Worm (Caenorhabditis elegans) whole organism, early embryonic: ENCODE results near the gene slc-25A26.

Source experiments
- ceh-36 ChIP-seq: sonication (generic microtip); optimal IDR thresholded peaks from 2 replicates; lab custom pipeline; 2016; ENCODE audit warnings: missing genetic modification characterization, inconsistent platforms, missing compliant biosample characterization
- scrt-1 ChIP-seq: fragments of 200-800 bp; sonication (Bioruptor generic); IDR thresholded peaks from 2 replicates; pipeline ENCODE4 v1.3.6; 2022; ENCODE audit warnings: missing genetic modification characterization, missing compliant biosample characterization

- TF ChIP-seq ceh-36: no peak
- TF ChIP-seq scrt-1 (GFP tag; lab: Robert Waterston, UW): no peak
These were observed 19.1 kb downstream of the slc-25A26 start for ce11 chrIV:8949078-8950039.
